Fruit fly (Drosophila melanogaster) whole organism, embryonic: ENCODE measurements around the gene CG13384.

Experiments used
- cato ChIP-seq: fragments of 200-800 bp; sonication (Bioruptor generic); optimal IDR thresholded peaks from 2 replicates; lab custom pipeline; 2016; ENCODE audit warnings: missing biosample characterization, missing genetic modification characterization, borderline replicate concordance
- lilli ChIP-seq: fragments of 200-800 bp; sonication (Bioruptor generic); optimal IDR thresholded peaks from 3 replicates; lab custom pipeline; 2016; ENCODE audit warnings: missing biosample characterization, missing genetic modification characterization
- schlank ChIP-seq: fragments of 200-800 bp; sonication (Bioruptor generic); optimal IDR thresholded peaks from 2 replicates; lab custom pipeline; 2018; ENCODE audit warnings: missing biosample characterization, mild to moderate bottlenecking, missing genetic modification characterization

dm6 chr2L:8361204-8361952 lies 22.9 kb upstream of the CG13384 start:
- TF ChIP-seq schlank (no peak), cato (no peak), lilli (GFP tag; lab: Kevin White, UChicago) (no peak)
